Worm (Caenorhabditis elegans) whole organism, L4 larva: Measurements from ENCODE around the gene C39E6.2.

Experiments used
- R02D3.7 ChIP-seq: fragments of 150-350 bp; sonication (generic microtip); optimal IDR thresholded peaks from 3 replicates; lab custom pipeline; 2014; ENCODE audit warnings: missing biosample characterization, missing genetic modification characterization
- Y5F2A.4 ChIP-seq: fragments of 200-800 bp; sonication (Bioruptor generic); optimal IDR thresholded peaks from 2 replicates; lab custom pipeline; 2018; ENCODE audit warnings: mild to moderate bottlenecking, missing genetic modification characterization, missing compliant biosample characterization
- ceh-44 ChIP-seq: fragments of 200-800 bp; sonication (Bioruptor generic); IDR thresholded peaks from 2 replicates; pipeline ENCODE4 v1.3.6; 2022; ENCODE audit warnings: missing genetic modification reagents, missing genetic modification characterization, missing compliant biosample characterization
- dve-1 ChIP-seq: sonication (generic microtip); optimal IDR thresholded peaks from 2 replicates; lab custom pipeline; 2017; ENCODE audit warnings: antibody characterized with exemption, mild to moderate bottlenecking, missing genetic modification characterization, missing compliant biosample characterization; ENCODE audit not compliant: insufficient read depth
- egl-43 ChIP-seq: fragments of 200-800 bp; sonication (Bioruptor generic); IDR thresholded peaks from 2 replicates; pipeline ENCODE4 v1.3.6; 2022; ENCODE audit warnings: missing genetic modification reagents, missing genetic modification characterization, missing compliant biosample characterization
- madf-5 ChIP-seq, 2 experiments: fragments of 200-800 bp; sonication (Bioruptor generic); IDR thresholded peaks; 2 replicates each; pipeline ENCODE4 v1.3.6; 2022; ENCODE audit warnings: missing compliant biosample characterization in 2 of 2, missing genetic modification characterization in 2 of 2
- madf-9 ChIP-seq: fragments of 200-800 bp; sonication (Bioruptor generic); conservative IDR thresholded peaks from 2 replicates; pipeline ENCODE4 v1.3.6; 2022; ENCODE audit warnings: missing genetic modification reagents, missing genetic modification characterization, missing compliant biosample characterization
- mep-1 ChIP-seq: fragments of 150-350 bp; sonication (generic microtip); optimal IDR thresholded peaks from 3 replicates; lab custom pipeline; 2014; ENCODE audit warnings: missing biosample characterization, missing genetic modification characterization
- skn-1 ChIP-seq: fragments of 150-350 bp; optimal IDR thresholded peaks from 2 replicates; lab custom pipeline; 2014; ENCODE audit warnings: missing biosample characterization, missing genetic modification characterization
- snpc-4 ChIP-seq: fragments of 150-350 bp; optimal IDR thresholded peaks from 2 replicates; lab custom pipeline; 2014; ENCODE audit warnings: missing biosample characterization, missing genetic modification characterization
- unc-130 ChIP-seq: sonication (generic microtip); optimal IDR thresholded peaks from 2 replicates; lab custom pipeline; 2016; ENCODE audit warnings: missing genetic modification reagents, missing genetic modification characterization, missing compliant biosample characterization
- vab-7 ChIP-seq: fragments of 200-800 bp; sonication (Bioruptor generic); IDR thresholded peaks from 2 replicates; pipeline ENCODE4 v1.3.6; 2022; ENCODE audit warnings: missing genetic modification reagents, missing genetic modification characterization, missing compliant biosample characterization

- TF ChIP-seq madf-9 (GFP tag; lab: Robert Waterston, UW), result no peak
- TF ChIP-seq Y5F2A.4 (GFP tag; lab: Kevin White, UChicago), result no peak
- no peak for TF ChIP-seq R02D3.7
- no peak for TF ChIP-seq egl-43 (GFP tag; lab: Robert Waterston, UW)
- no peak for TF ChIP-seq vab-7 (GFP tag; lab: Robert Waterston, UW)
- TF ChIP-seq madf-5 (GFP tag; IDR thresholded peaks at IDR 0.05; lab: Robert Waterston, UW), result no peak
- TF ChIP-seq dve-1, result no peak
- no peak for TF ChIP-seq ceh-44 (GFP tag; lab: Robert Waterston, UW)
- TF ChIP-seq snpc-4 (tag; lab: Kevin White, UChicago), result no peak
- TF ChIP-seq skn-1 (tag; lab: Kevin White, UChicago), result no peak
- TF ChIP-seq unc-130 (GFP tag; lab: Kevin White, UChicago), result no peak
- TF ChIP-seq mep-1 (tag; lab: Kevin White, UChicago), result no peak
Measured at ce11 chrX:4705666-4706065, 49.3 kb downstream of the C39E6.2 start.
